Worm (Caenorhabditis elegans): ENCODE measurements around the gene T11B7.2.

- TF ChIP-seq egl-27 (tag; optimal IDR thresholded peaks at IDR 0.05) (no peak), blmp-1 (tag; optimal IDR thresholded peaks at IDR 0.05) (peak; percentile 11), lin-39 (tag; optimal IDR thresholded peaks at IDR 0.05) (no peak), zag-1 (tag; optimal IDR thresholded peaks at IDR 0.05) (no peak), C34B4.2 (tag; optimal IDR thresholded peaks at IDR 0.05) (no peak), aha-1 (tag; optimal IDR thresholded peaks at IDR 0.05) (no peak), unc-130 (tag; optimal IDR thresholded peaks at IDR 0.05) (no peak)
These were observed 28.3 kb downstream of the T11B7.2 start, which contains the start of gene grsp-2 for ce11 chrIV:8816029-8816428.

Data from whole organism, L1 larva.